Worm (Caenorhabditis elegans) whole organism, L3 larva: ENCODE measurements around the gene T28A8.5.

Experiments
- aly-2 ChIP-seq: fragments of 150-350 bp; optimal IDR thresholded peaks from 2 replicates; lab custom pipeline; 2014; ENCODE audit warnings: missing biosample characterization, missing genetic modification characterization
- jun-1 ChIP-seq: fragments of 150-350 bp; optimal IDR thresholded peaks from 2 replicates; lab custom pipeline; 2014; ENCODE audit warnings: missing biosample characterization, missing genetic modification reagents, missing genetic modification characterization

ce11 chrIII:13530017-13530416 lies 28.6 kb downstream of the T28A8.5 start:
- no peak for TF ChIP-seq aly-2 (tag; lab: Kevin White, UChicago)
- no peak for TF ChIP-seq jun-1 (tag; lab: Kevin White, UChicago)
